1 worm cellular context compared by ENCODE assay signal in genomic region chrX:13969257-13969968, ce11.
TF ChIP-seq lines count a peak whose summit lies in the region.

No protein-coding gene starts in this region.

TF ChIP-seq in whole organism, L4 larva, 104 proteins besides CTCF, POLR2A, EP300 and RAD21 (continued from another document):
- no peak for TF ChIP-seq nhr-42 (GFP tag; IDR thresholded peaks at IDR 0.05; lab: Robert Waterston, UW)
- TF ChIP-seq T20F7.1 (GFP tag; optimal IDR thresholded peaks at IDR 0.05; lab: Kevin White, UChicago) = peak; percentile 56
- TF ChIP-seq D1046.2 (GFP tag; IDR thresholded peaks at IDR 0.05; lab: Robert Waterston, UW) = no peak
- TF ChIP-seq egl-43 (GFP tag; IDR thresholded peaks at IDR 0.05; lab: Robert Waterston, UW) = peak; percentile 70
- TF ChIP-seq lim-7 (GFP tag; IDR thresholded peaks at IDR 0.05; lab: Robert Waterston, UW) = 0 out of 2 replicates have a peak, but pooled peaks have one; percentile 31
- no peak for TF ChIP-seq lin-39 (tag; optimal IDR thresholded peaks at IDR 0.05; lab: Kevin White, UChicago)
- 0 out of 2 replicates have a peak, but pooled peaks have one; percentile 12 for TF ChIP-seq daf-8 (GFP tag; IDR thresholded peaks at IDR 0.05; lab: Robert Waterston, UW)
- TF ChIP-seq nhr-237 (tag; optimal IDR thresholded peaks at IDR 0.05; lab: Kevin White, UChicago) = no peak
- TF ChIP-seq ceh-32 (tag; optimal IDR thresholded peaks at IDR 0.05; lab: Kevin White, UChicago; ENCODE audit: poor library complexity) = no peak
- no peak for TF ChIP-seq ZK546.5 (tag; optimal IDR thresholded peaks at IDR 0.05; lab: Kevin White, UChicago)
- TF ChIP-seq lin-38 (GFP tag; IDR thresholded peaks at IDR 0.05; lab: Robert Waterston, UW) = no peak
- 0 out of 2 replicates have a peak, but pooled peaks have one; percentile 40 for TF ChIP-seq T26A8.4 (GFP tag; IDR thresholded peaks at IDR 0.05; lab: Robert Waterston, UW)
- peak; percentile 59 for TF ChIP-seq hlh-30 (tag; optimal IDR thresholded peaks at IDR 0.05; lab: Kevin White, UChicago; ENCODE audit: insufficient read depth)
- no peak for TF ChIP-seq snpc-4 (tag; optimal IDR thresholded peaks at IDR 0.05; lab: Kevin White, UChicago)
- peak; percentile 69 for TF ChIP-seq pha-4 (GFP tag; IDR thresholded peaks at IDR 0.05; lab: Robert Waterston, UW)
- TF ChIP-seq pha-4 (tag; optimal IDR thresholded peaks at IDR 0.05; lab: Kevin White, UChicago) = no peak
- TF ChIP-seq duxl-1 (tag; optimal IDR thresholded peaks at IDR 0.05; lab: Kevin White, UChicago; ENCODE audit: poor library complexity) = peak; percentile 16
- TF ChIP-seq tag-97 (GFP tag; IDR thresholded peaks at IDR 0.05; lab: Robert Waterston, UW) = no peak
- TF ChIP-seq ces-1 (GFP tag; optimal IDR thresholded peaks at IDR 0.05; lab: Kevin White, UChicago) = peak; percentile 14
- peak; percentile 63 for TF ChIP-seq ceh-28 (tag; optimal IDR thresholded peaks at IDR 0.05; lab: Kevin White, UChicago)
- TF ChIP-seq daf-19 (GFP tag; conservative IDR thresholded peaks at IDR 0.05; lab: Robert Waterston, UW) = peak; percentile 91
- peak; percentile 87 for TF ChIP-seq mxl-3 (GFP tag; optimal IDR thresholded peaks at IDR 0.05; lab: Kevin White, UChicago)
- TF ChIP-seq madf-9 (GFP tag; conservative IDR thresholded peaks at IDR 0.05; lab: Robert Waterston, UW) = no peak
- TF ChIP-seq ceh-62 (tag; optimal IDR thresholded peaks at IDR 0.05; lab: Kevin White, UChicago) = no peak
- TF ChIP-seq F10B5.3 (tag; optimal IDR thresholded peaks at IDR 0.05; lab: Kevin White, UChicago) = no peak
- no peak for TF ChIP-seq nhr-25 (tag; optimal IDR thresholded peaks at IDR 0.05; lab: Kevin White, UChicago; ENCODE audit: borderline replicate concordance, insufficient read depth)
